Worm (Caenorhabditis elegans) whole organism, L3 larva: ENCODE data around the gene erp-44.3.

Source experiments
- ZK546.5 ChIP-seq: sonication (generic microtip); optimal IDR thresholded peaks from 2 replicates; lab custom pipeline; 2017; ENCODE audit warnings: missing biosample characterization, missing genetic modification characterization
- ama-1 ChIP-seq: fragments of 150-350 bp; optimal IDR thresholded peaks from 2 replicates; lab custom pipeline; 2018
- elt-2 ChIP-seq: sonication (generic microtip); optimal IDR thresholded peaks from 2 replicates; lab custom pipeline; 2016; ENCODE audit warnings: missing genetic modification reagents, mild to moderate bottlenecking, missing genetic modification characterization, missing compliant biosample characterization
- elt-3 ChIP-seq, 3 experiments: fragments of 150-350 bp in 1 of 3; sonication (generic microtip) in 2 of 3; optimal IDR thresholded peaks; 2 replicates in 2 of 3; 4 replicates in 1 of 3; lab custom pipeline; 2014 to 2017; ENCODE audit warnings: missing biosample characterization in 3 of 3, missing genetic modification characterization in 3 of 3
- eor-1 ChIP-seq, 2 experiments: fragments of 150-350 bp; optimal IDR thresholded peaks; 2 replicates each; lab custom pipeline; 2014 to 2018; ENCODE audit warnings: missing biosample characterization in 2 of 2, missing genetic modification characterization in 2 of 2
- mdl-1 ChIP-seq: fragments of 150-350 bp; optimal IDR thresholded peaks from 2 replicates; lab custom pipeline; 2014; ENCODE audit warnings: missing biosample characterization, missing genetic modification characterization
- nhr-11 ChIP-seq: fragments of 150-350 bp; optimal IDR thresholded peaks from 2 replicates; lab custom pipeline; 2014; ENCODE audit warnings: missing biosample characterization, missing genetic modification characterization
- nhr-12 ChIP-seq: fragments of 150-350 bp; optimal IDR thresholded peaks from 2 replicates; lab custom pipeline; 2014; ENCODE audit warnings: missing biosample characterization, missing genetic modification characterization
- nhr-23 ChIP-seq: fragments of 150-350 bp; optimal IDR thresholded peaks from 2 replicates; lab custom pipeline; 2014; ENCODE audit warnings: missing biosample characterization, missing genetic modification reagents, missing genetic modification characterization
- pha-4 ChIP-seq: fragments of 150-350 bp; optimal IDR thresholded peaks from 2 replicates; lab custom pipeline; 2014; ENCODE audit warnings: missing biosample characterization, missing genetic modification reagents, missing genetic modification characterization
- unc-39 ChIP-seq: sonication (generic microtip); optimal IDR thresholded peaks from 4 replicates; lab custom pipeline; 2017; ENCODE audit warnings: missing biosample characterization, missing genetic modification characterization
- zag-1 ChIP-seq: fragments of 150-350 bp; optimal IDR thresholded peaks from 2 replicates; lab custom pipeline; 2014; ENCODE audit warnings: missing biosample characterization, missing genetic modification characterization
- ztf-4 ChIP-seq: fragments of 150-350 bp; optimal IDR thresholded peaks from 2 replicates; lab custom pipeline; 2014; ENCODE audit warnings: missing biosample characterization, missing genetic modification characterization

- TF ChIP-seq mdl-1 (no peak), zag-1 (tag; lab: Kevin White, UChicago) (no peak), elt-3 (tag; optimal IDR thresholded peaks at IDR 0.05; lab: Kevin White, UChicago) (no peak), nhr-11 (tag; lab: Kevin White, UChicago) (no peak), elt-2 (tag; lab: Kevin White, UChicago) (no peak), ama-1 (no peak), pha-4 (no peak), eor-1 (tag; optimal IDR thresholded peaks at IDR 0.05; lab: Kevin White, UChicago) (no peak), ztf-4 (no peak), unc-39 (no peak), nhr-23 (tag; lab: Kevin White, UChicago) (no peak), nhr-12 (no peak), ZK546.5 (tag; lab: Kevin White, UChicago) (no peak)
These were observed 32.5 kb downstream of the erp-44.3 start for ce11 chrIV:8154966-8155365.
